Fruit fly (Drosophila melanogaster): Measurements from ENCODE around the gene Timp.

Gene Timp

dm6 chr3R:10170356-10170876 lies 42.4 kb downstream of the Timp start, which contains the start of gene Best1 (continued):
- TF ChIP-seq btn (GFP tag; optimal IDR thresholded peaks at IDR 0.05) (no peak), CHES-1-like (GFP tag; optimal IDR thresholded peaks at IDR 0.05) (peak; percentile 65), CG2120 (GFP tag; optimal IDR thresholded peaks at IDR 0.05) (peak; percentile 94), tll (GFP tag; optimal IDR thresholded peaks at IDR 0.05) (peak in 1 of 2 experiments; percentile 88), CG34224 (GFP tag; IDR thresholded peaks at IDR 0.05; ENCODE audit: partially characterized antibody) (peak; percentile 82), Atf3 (GFP tag; optimal IDR thresholded peaks at IDR 0.05) (peak; percentile 59), CG12942 (GFP tag; optimal IDR thresholded peaks at IDR 0.05) (peak; percentile 64), Eip74EF (GFP tag; optimal IDR thresholded peaks at IDR 0.05) (peak in 1 of 2 experiments; percentile 98), CG12236 (GFP tag; optimal IDR thresholded peaks at IDR 0.05) (peak; percentile 22), CG10543 (GFP tag; optimal IDR thresholded peaks at IDR 0.05) (peak; percentile 79), odd (GFP tag; optimal IDR thresholded peaks at IDR 0.05) (peak; percentile 89), Sox102F (GFP tag; optimal IDR thresholded peaks at IDR 0.05) (peak; percentile 93), dpn (GFP tag; optimal IDR thresholded peaks at IDR 0.05) (peak; percentile 75 to 89), CG43689 (GFP tag; IDR thresholded peaks at IDR 0.05) (peak; percentile 65), CG1602 (GFP tag; optimal IDR thresholded peaks at IDR 0.05) (peak; percentile 80), Bteb2 (GFP tag; optimal IDR thresholded peaks at IDR 0.05) (peak; percentile 41), CkIIα-i1 (GFP tag; IDR thresholded peaks at IDR 0.05) (peak; percentile 55; the same call in 1 of the 2 replicates), mam (GFP tag; optimal IDR thresholded peaks at IDR 0.05) (peak; percentile 61), CG13624 (GFP tag; optimal IDR thresholded peaks at IDR 0.05) (peak; percentile 43), jumu (GFP tag; optimal IDR thresholded peaks at IDR 0.05) (peak; percentile 47), ken (GFP tag; IDR thresholded peaks at IDR 0.05) (peak; percentile 91), GATAe (GFP tag; conservative IDR thresholded peaks at IDR 0.05) (peak; percentile 96), Kr (GFP tag; optimal IDR thresholded peaks at IDR 0.05) (peak; percentile 2), pnt (GFP tag; optimal IDR thresholded peaks at IDR 0.05) (peak; percentile 61), hb (GFP tag; IDR thresholded peaks at IDR 0.05; ENCODE audit: partially characterized antibody) (peak; percentile 60; the same call in 1 of the 3 replicates), CG9876 (GFP tag; optimal IDR thresholded peaks at IDR 0.05) (peak; percentile 29), CG32532 (GFP tag; IDR thresholded peaks at IDR 0.05) (peak; percentile 98), ato (GFP tag; IDR thresholded peaks at IDR 0.05; ENCODE audit: partially characterized antibody) (peak; percentile 54; the same call in 1 of the 2 replicates), CG1603 (tag; optimal IDR thresholded peaks at IDR 0.05) (peak; percentile 82), Neu2 (GFP tag; optimal IDR thresholded peaks at IDR 0.05; ENCODE audit: borderline replicate concordance) (no peak), CG8944 (GFP tag; optimal IDR thresholded peaks at IDR 0.05) (peak; percentile 65), NfI (GFP tag; optimal IDR thresholded peaks at IDR 0.05) (peak; percentile 94), CG9932 (GFP tag; IDR thresholded peaks at IDR 0.05) (peak; percentile 97), Rx (GFP tag; IDR thresholded peaks at IDR 0.05) (peak; percentile 80), CG13123 (GFP tag; optimal IDR thresholded peaks at IDR 0.05) (no peak), eyg (GFP tag; optimal IDR thresholded peaks at IDR 0.05) (peak; percentile 51), p53 (GFP tag; optimal IDR thresholded peaks at IDR 0.05) (no peak), wor (GFP tag; IDR thresholded peaks at IDR 0.05) (peak; percentile 71), E2f2 (GFP tag; IDR thresholded peaks at IDR 0.05) (peak; percentile 69), gsb (GFP tag; IDR thresholded peaks at IDR 0.05) (peak; percentile 91), nerfin-1 (tag; optimal IDR thresholded peaks at IDR 0.05) (peak; percentile 82), CG17361 (GFP tag; IDR thresholded peaks at IDR 0.05) (peak; percentile 92), jing (GFP tag; optimal IDR thresholded peaks at IDR 0.05) (peak; percentile 73), ash1 (GFP tag; optimal IDR thresholded peaks at IDR 0.05) (peak; percentile 0), MTF-1 (GFP tag; optimal IDR thresholded peaks at IDR 0.05; ENCODE audit: borderline replicate concordance) (peak; percentile 86), psq (GFP tag; optimal IDR thresholded peaks at IDR 0.05) (peak; percentile 89), vvl (GFP tag; IDR thresholded peaks at IDR 0.05) (peak; percentile 96), trem (tag; optimal IDR thresholded peaks at IDR 0.05) (peak; percentile 85), Meics (GFP tag; optimal IDR thresholded peaks at IDR 0.05) (peak; percentile 94), CG14710 (tag; optimal IDR thresholded peaks at IDR 0.05) (peak; percentile 85)
